Worm (Caenorhabditis elegans) whole organism, L3 larva: ENCODE data around the gene C56C10.7.
A peak's percentile ranks its signal among the peaks of the same experiment; 100 is the strongest.

Experiments used
- R02D3.7 ChIP-seq: fragments of 150-350 bp; optimal IDR thresholded peaks from 2 replicates; lab custom pipeline; 2014; ENCODE audit warnings: missing biosample characterization, missing genetic modification characterization
- ZK546.5 ChIP-seq: sonication (generic microtip); optimal IDR thresholded peaks from 2 replicates; lab custom pipeline; 2017; ENCODE audit warnings: missing biosample characterization, missing genetic modification characterization
- aly-2 ChIP-seq: fragments of 150-350 bp; optimal IDR thresholded peaks from 2 replicates; lab custom pipeline; 2014; ENCODE audit warnings: missing biosample characterization, missing genetic modification characterization
- ama-1 ChIP-seq: fragments of 150-350 bp; optimal IDR thresholded peaks from 2 replicates; lab custom pipeline; 2018
- ceh-16 ChIP-seq: sonication (generic microtip); optimal IDR thresholded peaks from 2 replicates; lab custom pipeline; 2017; ENCODE audit warnings: missing biosample characterization, missing genetic modification characterization
- ceh-28 ChIP-seq: fragments of 150-350 bp; optimal IDR thresholded peaks from 2 replicates; lab custom pipeline; 2014; ENCODE audit warnings: missing biosample characterization, missing genetic modification reagents, missing genetic modification characterization
- ceh-82 ChIP-seq: fragments of 150-350 bp; optimal IDR thresholded peaks from 2 replicates; lab custom pipeline; 2014; ENCODE audit warnings: missing biosample characterization, missing genetic modification characterization
- daf-12 ChIP-seq: fragments of 150-350 bp; optimal IDR thresholded peaks from 2 replicates; lab custom pipeline; 2014; ENCODE audit warnings: missing biosample characterization, missing genetic modification reagents, missing genetic modification characterization
- egl-27 ChIP-seq: sonication (generic microtip); optimal IDR thresholded peaks from 4 replicates; lab custom pipeline; 2017; ENCODE audit warnings: missing biosample characterization, missing genetic modification reagents, missing genetic modification characterization
- egl-5 ChIP-seq: fragments of 150-350 bp; optimal IDR thresholded peaks from 2 replicates; lab custom pipeline; 2017; ENCODE audit warnings: missing biosample characterization, missing genetic modification reagents, missing genetic modification characterization, inconsistent platforms
- elt-2 ChIP-seq: sonication (generic microtip); optimal IDR thresholded peaks from 2 replicates; lab custom pipeline; 2016; ENCODE audit warnings: missing genetic modification reagents, mild to moderate bottlenecking, missing genetic modification characterization, missing compliant biosample characterization
- elt-3 ChIP-seq, 3 experiments: fragments of 150-350 bp in 1 of 3; sonication (generic microtip) in 2 of 3; optimal IDR thresholded peaks; 2 replicates in 2 of 3; 4 replicates in 1 of 3; lab custom pipeline; 2014 to 2017; ENCODE audit warnings: missing biosample characterization in 3 of 3, missing genetic modification characterization in 3 of 3
- eor-1 ChIP-seq, 2 experiments: fragments of 150-350 bp; optimal IDR thresholded peaks; 2 replicates each; lab custom pipeline; 2014 to 2018; ENCODE audit warnings: missing biosample characterization in 2 of 2, missing genetic modification characterization in 2 of 2
- fkh-10 ChIP-seq: sonication (generic microtip); optimal IDR thresholded peaks from 2 replicates; lab custom pipeline; 2017; ENCODE audit warnings: missing biosample characterization, missing genetic modification reagents, missing genetic modification characterization
- fkh-2 ChIP-seq: fragments of 150-350 bp; optimal IDR thresholded peaks from 2 replicates; lab custom pipeline; 2014; ENCODE audit warnings: missing biosample characterization, missing genetic modification reagents, missing genetic modification characterization
- hmg-11 ChIP-seq: sonication (generic microtip); optimal IDR thresholded peaks from 2 replicates; lab custom pipeline; 2016; ENCODE audit warnings: missing genetic modification characterization, missing compliant biosample characterization
- jun-1 ChIP-seq: fragments of 150-350 bp; optimal IDR thresholded peaks from 2 replicates; lab custom pipeline; 2014; ENCODE audit warnings: missing biosample characterization, missing genetic modification reagents, missing genetic modification characterization
- lin-15B ChIP-seq: fragments of 150-350 bp; optimal IDR thresholded peaks from 2 replicates; lab custom pipeline; 2014; ENCODE audit warnings: missing biosample characterization, missing genetic modification characterization
- lsy-12 ChIP-seq: sonication (generic microtip); optimal IDR thresholded peaks from 2 replicates; lab custom pipeline; 2016; ENCODE audit warnings: mild to moderate bottlenecking, missing genetic modification characterization, missing compliant biosample characterization
- mdl-1 ChIP-seq: fragments of 150-350 bp; optimal IDR thresholded peaks from 2 replicates; lab custom pipeline; 2014; ENCODE audit warnings: missing biosample characterization, missing genetic modification characterization
- mml-1 ChIP-seq: fragments of 150-350 bp; sonication (generic microtip); optimal IDR thresholded peaks from 3 replicates; lab custom pipeline; 2014; ENCODE audit warnings: missing biosample characterization, missing genetic modification characterization
- nfya-1 ChIP-seq: sonication (generic microtip); optimal IDR thresholded peaks from 2 replicates; lab custom pipeline; 2017; ENCODE audit warnings: missing genetic modification characterization, mild to moderate bottlenecking, missing compliant biosample characterization, antibody characterized with exemption, moderate library complexity; ENCODE audit not compliant: insufficient read depth
- nhr-11 ChIP-seq: fragments of 150-350 bp; optimal IDR thresholded peaks from 2 replicates; lab custom pipeline; 2014; ENCODE audit warnings: missing biosample characterization, missing genetic modification characterization
- nhr-12 ChIP-seq: fragments of 150-350 bp; optimal IDR thresholded peaks from 2 replicates; lab custom pipeline; 2014; ENCODE audit warnings: missing biosample characterization, missing genetic modification characterization
- nhr-23 ChIP-seq: fragments of 150-350 bp; optimal IDR thresholded peaks from 2 replicates; lab custom pipeline; 2014; ENCODE audit warnings: missing biosample characterization, missing genetic modification reagents, missing genetic modification characterization
- nhr-237 ChIP-seq: fragments of 150-350 bp; optimal IDR thresholded peaks from 2 replicates; lab custom pipeline; 2014; ENCODE audit warnings: missing biosample characterization, missing genetic modification characterization
- nhr-25 ChIP-seq: sonication (generic microtip); optimal IDR thresholded peaks from 2 replicates; lab custom pipeline; 2017; ENCODE audit warnings: missing biosample characterization, missing genetic modification characterization
- nhr-28 ChIP-seq: fragments of 150-350 bp; optimal IDR thresholded peaks from 2 replicates; lab custom pipeline; 2014; ENCODE audit warnings: missing biosample characterization, missing genetic modification characterization
- nhr-43 ChIP-seq: sonication (generic microtip); optimal IDR thresholded peaks from 2 replicates; lab custom pipeline; 2016; ENCODE audit warnings: mild to moderate bottlenecking, missing genetic modification characterization, missing compliant biosample characterization; ENCODE audit not compliant: poor library complexity, severe bottlenecking
- nhr-67 ChIP-seq: fragments of 150-350 bp; optimal IDR thresholded peaks from 2 replicates; lab custom pipeline; 2014; ENCODE audit warnings: missing biosample characterization, missing genetic modification characterization
- nhr-76 ChIP-seq: fragments of 150-350 bp; sonication (generic microtip); optimal IDR thresholded peaks from 5 replicates; lab custom pipeline; 2014; ENCODE audit warnings: missing biosample characterization, missing genetic modification characterization
- nhr-77 ChIP-seq: fragments of 150-350 bp; optimal IDR thresholded peaks from 2 replicates; lab custom pipeline; 2014; ENCODE audit warnings: missing biosample characterization, missing genetic modification characterization
- pha-4 ChIP-seq: fragments of 150-350 bp; optimal IDR thresholded peaks from 2 replicates; lab custom pipeline; 2014; ENCODE audit warnings: missing biosample characterization, missing genetic modification reagents, missing genetic modification characterization
- pqm-1 ChIP-seq: fragments of 150-350 bp; optimal IDR thresholded peaks from 2 replicates; lab custom pipeline; 2017; ENCODE audit warnings: missing biosample characterization, missing genetic modification characterization, inconsistent platforms
- skn-1 ChIP-seq: fragments of 150-350 bp; optimal IDR thresholded peaks from 2 replicates; lab custom pipeline; 2014; ENCODE audit warnings: missing biosample characterization, missing genetic modification characterization
- snpc-4 ChIP-seq: fragments of 150-350 bp; optimal IDR thresholded peaks from 2 replicates; lab custom pipeline; 2014; ENCODE audit warnings: missing biosample characterization, missing genetic modification characterization
- tbx-2 ChIP-seq: sonication (generic microtip); optimal IDR thresholded peaks from 2 replicates; lab custom pipeline; 2016; ENCODE audit warnings: mild to moderate bottlenecking, missing genetic modification characterization, missing compliant biosample characterization
- unc-39 ChIP-seq: sonication (generic microtip); optimal IDR thresholded peaks from 4 replicates; lab custom pipeline; 2017; ENCODE audit warnings: missing biosample characterization, missing genetic modification characterization
- unc-62 ChIP-seq: fragments of 150-350 bp; sonication (generic microtip); optimal IDR thresholded peaks from 4 replicates; lab custom pipeline; 2014; ENCODE audit warnings: missing biosample characterization, missing genetic modification reagents, missing genetic modification characterization
- zag-1 ChIP-seq: fragments of 150-350 bp; optimal IDR thresholded peaks from 2 replicates; lab custom pipeline; 2014; ENCODE audit warnings: missing biosample characterization, missing genetic modification characterization
- ztf-11 ChIP-seq: fragments of 150-350 bp; optimal IDR thresholded peaks from 2 replicates; lab custom pipeline; 2014; ENCODE audit warnings: missing biosample characterization, missing genetic modification characterization

Gene C56C10.7

ce11 chrII:6560291-6560690, 27.1 kb downstream of the C56C10.7 start:
- TF ChIP-seq hmg-11 (tag; lab: Kevin White, UChicago) (no peak), nhr-67 (tag; lab: Kevin White, UChicago) (no peak), fkh-10 (no peak), nhr-237 (tag; lab: Kevin White, UChicago) (no peak), R02D3.7 (tag; lab: Kevin White, UChicago) (no peak), nhr-76 (no peak)

- TF ChIP-seq pha-4 (tag; lab: Kevin White, UChicago), result peak; percentile 43
- TF ChIP-seq aly-2 (tag; lab: Kevin White, UChicago), result no peak
- peak; percentile 43 for TF ChIP-seq ama-1 (lab: Kevin White, UChicago)
- TF ChIP-seq, all 47 proteins: peak for 2
Observed at ce11 chrII:6558887-6559286, 28.5 kb downstream of the C56C10.7 start.

ce11 chrII:6554677-6555076, 32.7 kb downstream of the C56C10.7 start, which contains the start of gene wrn-1:
Gene wrn-1 (plus strand): TSS chrII:6554977.
- TF ChIP-seq jun-1 (tag; lab: Kevin White, UChicago) (no peak), nhr-67 (tag; lab: Kevin White, UChicago) (no peak), lin-15B (tag; lab: Kevin White, UChicago) (no peak), snpc-4 (tag; lab: Kevin White, UChicago) (no peak), nhr-43 (tag; lab: Kevin White, UChicago) (no peak), tbx-2 (tag; lab: Kevin White, UChicago) (no peak), mml-1 (no peak), nhr-28 (tag; lab: Kevin White, UChicago) (no peak), aly-2 (tag; lab: Kevin White, UChicago) (no peak), ceh-82 (no peak), elt-2 (no peak), ama-1 (lab: Kevin White, UChicago) (no peak), mdl-1 (tag; lab: Kevin White, UChicago) (no peak), pqm-1 (tag; lab: Kevin White, UChicago) (no peak), egl-5 (tag; lab: Kevin White, UChicago) (no peak), nhr-77 (tag; lab: Kevin White, UChicago) (no peak), egl-27 (tag; lab: Kevin White, UChicago) (no peak), daf-12 (no peak), fkh-10 (no peak), nfya-1 (tag; lab: Kevin White, UChicago) (no peak)

ce11 chrII:6544842-6545410, 42.4 kb downstream of the C56C10.7 start, which contains the start of gene lron-15:
Gene lron-15 (minus strand): TSS chrII:6544892.
- TF ChIP-seq skn-1 (tag; lab: Kevin White, UChicago) (no peak), hmg-11 (tag; lab: Kevin White, UChicago) (no peak), elt-2 (no peak), nhr-67 (tag; lab: Kevin White, UChicago) (no peak), nhr-43 (tag; lab: Kevin White, UChicago) (no peak), ZK546.5 (no peak), unc-62 (GFP tag; lab: Kevin White, UChicago) (no peak), daf-12 (no peak), R02D3.7 (tag; lab: Kevin White, UChicago) (no peak), aly-2 (tag; lab: Kevin White, UChicago) (no peak), lin-15B (tag; lab: Kevin White, UChicago) (no peak)

DNA sequence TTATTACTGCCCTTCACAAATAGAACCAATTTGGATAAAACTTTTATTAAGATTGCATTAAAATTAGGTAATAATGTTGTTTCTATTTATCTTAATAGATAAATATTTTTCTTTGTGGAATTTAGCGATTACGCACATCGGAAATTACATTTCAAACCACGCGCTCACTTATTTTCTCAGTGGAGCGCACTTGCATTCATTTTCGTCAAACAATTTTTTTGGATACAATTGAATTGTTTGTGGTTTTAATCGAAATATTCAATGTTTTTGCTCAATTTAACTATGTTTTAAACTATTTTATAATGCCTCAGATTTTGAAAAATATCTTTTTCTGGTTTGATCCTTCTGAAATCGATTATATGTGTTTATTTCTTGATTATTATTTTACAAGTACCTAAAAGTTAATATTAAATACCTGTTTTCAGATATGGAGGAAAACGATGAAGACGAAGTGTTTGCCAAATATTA, 51.4 kb downstream of the C56C10.7 start, which contains the start of gene utp-20:
Gene utp-20 (plus strand): TSS at position 418 of the 468 bp plus-strand sequence.
- no peak for TF ChIP-seq nhr-11 (tag; lab: Kevin White, UChicago)
- TF ChIP-seq jun-1 (tag; lab: Kevin White, UChicago), result no peak
- no peak for TF ChIP-seq egl-5 (tag; lab: Kevin White, UChicago)
- TF ChIP-seq zag-1 (tag; lab: Kevin White, UChicago), result no peak
- no peak for TF ChIP-seq unc-39
- TF ChIP-seq nhr-43 (tag; lab: Kevin White, UChicago), result no peak
- TF ChIP-seq pqm-1 (tag; lab: Kevin White, UChicago), result no peak
- peak; percentile 49 for TF ChIP-seq nhr-23 (tag; lab: Kevin White, UChicago)
- peak; percentile 31 for TF ChIP-seq skn-1 (tag; lab: Kevin White, UChicago)
- TF ChIP-seq mdl-1 (tag; lab: Kevin White, UChicago), result no peak
- TF ChIP-seq elt-3 (tag; optimal IDR thresholded peaks at IDR 0.05; lab: Kevin White, UChicago), result no peak
- no peak for TF ChIP-seq unc-62 (GFP tag; lab: Kevin White, UChicago)
- no peak for TF ChIP-seq fkh-2 (tag; lab: Kevin White, UChicago)
- TF ChIP-seq ceh-28 (tag; lab: Kevin White, UChicago), result no peak
- TF ChIP-seq lsy-12 (tag; lab: Kevin White, UChicago), result no peak
- TF ChIP-seq nhr-77 (tag; lab: Kevin White, UChicago), result no peak
- TF ChIP-seq lin-15B (tag; lab: Kevin White, UChicago), result peak; percentile 59
- no peak for TF ChIP-seq daf-12
- TF ChIP-seq tbx-2 (tag; lab: Kevin White, UChicago), result no peak
- TF ChIP-seq eor-1 (tag; optimal IDR thresholded peaks at IDR 0.05; lab: Kevin White, UChicago), result no peak
- TF ChIP-seq ztf-11 (tag; lab: Kevin White, UChicago), result no peak
- TF ChIP-seq nfya-1 (tag; lab: Kevin White, UChicago), result peak; percentile 58
- no peak for TF ChIP-seq ZK546.5
- TF ChIP-seq egl-27 (tag; lab: Kevin White, UChicago), result no peak
- TF ChIP-seq mml-1, result no peak
- TF ChIP-seq ceh-16, result no peak
- no peak for TF ChIP-seq elt-2
- no peak for TF ChIP-seq nhr-25 (tag; lab: Kevin White, UChicago)
- no peak for TF ChIP-seq nhr-12
- TF ChIP-seq snpc-4 (tag; lab: Kevin White, UChicago), result peak; percentile 42
